Worm (Caenorhabditis elegans) whole organism, young adult: ENCODE data around the gene Y76B12C.3.

Experiments used
- ama-1 ChIP-seq, 3 experiments: fragments of 150-350 bp in 1 of 3; sonication (generic microtip) in 2 of 3; optimal IDR thresholded peaks; 2 replicates each; lab custom pipeline; 2014 to 2018; ENCODE audit warnings: missing biosample characterization in 2 of 3, missing genetic modification characterization in 2 of 3, missing genetic modification reagents in 2 of 3
- lin-26 ChIP-seq: fragments of 200-800 bp; sonication (Bioruptor generic); IDR thresholded peaks from 2 replicates; pipeline ENCODE4 v1.3.6; 2022; ENCODE audit warnings: missing genetic modification reagents, missing genetic modification characterization, missing compliant biosample characterization
- sea-2 ChIP-seq: fragments of 200-800 bp; sonication (Bioruptor generic); IDR thresholded peaks from 2 replicates; pipeline ENCODE4 v1.3.6; 2022; ENCODE audit warnings: missing genetic modification characterization, missing compliant biosample characterization

DNA sequence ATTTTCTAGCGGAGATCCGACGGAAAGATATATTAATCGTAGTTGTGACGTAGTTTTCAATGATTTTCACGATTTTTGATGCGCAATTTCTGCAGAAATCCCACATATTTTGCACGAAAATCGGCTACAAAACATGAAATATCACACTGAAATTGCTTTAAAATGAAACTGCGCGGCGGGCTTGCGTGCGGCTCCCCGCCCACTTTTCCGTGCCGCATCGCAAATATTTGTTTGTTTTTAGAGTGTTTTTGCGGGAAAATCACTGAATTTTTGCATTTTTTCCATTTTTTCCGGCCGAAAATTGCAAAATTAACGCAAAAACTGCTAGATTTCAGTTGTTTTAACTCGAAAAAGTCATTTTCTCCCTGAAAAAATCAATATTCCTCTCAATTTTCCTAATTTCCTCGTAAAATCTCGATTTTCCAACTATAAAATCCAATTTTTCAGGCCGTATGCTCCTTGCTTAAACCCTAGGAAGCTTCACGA is 7.5 kb downstream of the Y76B12C.3 start, which contains the start of gene Y76B12C.6:
- TF ChIP-seq ama-1 (optimal IDR thresholded peaks at IDR 0.05; lab: Kevin White, UChicago) = no peak
- no peak for TF ChIP-seq ama-1 (GFP tag; optimal IDR thresholded peaks at IDR 0.05; lab: Kevin White, UChicago)
- TF ChIP-seq lin-26 (GFP tag; lab: Robert Waterston, UW) = no peak
- TF ChIP-seq sea-2 (GFP tag; lab: Robert Waterston, UW) = no peak
